Fruit fly (Drosophila melanogaster): ENCODE results near the gene CG43091.

The CG43091 gene

DNA sequence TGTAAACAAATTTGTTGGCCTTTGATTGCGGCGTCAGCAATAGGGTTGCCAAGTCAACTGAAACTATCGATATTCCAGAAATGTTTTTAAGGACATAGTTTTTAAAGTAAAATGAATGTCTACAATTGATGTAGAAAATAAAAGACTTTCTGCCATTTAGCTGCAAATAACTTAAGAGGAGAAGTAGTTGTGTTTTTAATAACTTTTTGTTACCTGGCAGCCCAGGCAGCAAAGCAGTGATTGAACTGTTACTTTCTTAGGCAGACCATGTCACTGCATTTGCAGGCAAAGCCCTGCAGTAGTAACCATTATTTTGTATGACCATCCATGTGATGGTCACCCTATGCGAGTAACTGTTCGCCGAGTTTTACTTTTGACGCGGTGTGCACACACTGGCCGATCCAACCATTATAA, 18.0 kb downstream of the CG43091 start, which contains the start of the genes rumi, CG7029 and Usp12-46 (continued):
- peak; percentile 73 for TF ChIP-seq CG15514 (GFP tag; optimal IDR thresholded peaks at IDR 0.05)
- TF ChIP-seq BEAF-32 (GFP tag; optimal IDR thresholded peaks at IDR 0.05): peak; percentile 87
- peak; percentile 57 for TF ChIP-seq sqz (GFP tag; optimal IDR thresholded peaks at IDR 0.05)
- no peak for TF ChIP-seq bigmax (GFP tag; optimal IDR thresholded peaks at IDR 0.05)
- TF ChIP-seq Hr78 (GFP tag; optimal IDR thresholded peaks at IDR 0.05): no peak
- TF ChIP-seq lov (optimal IDR thresholded peaks at IDR 0.05): no peak
- TF ChIP-seq lov (GFP tag; IDR thresholded peaks at IDR 0.05): peak; percentile 84; the same call in 2 of the 3 replicates
- peak; percentile 90 for TF ChIP-seq Camta (GFP tag; optimal IDR thresholded peaks at IDR 0.05)
- peak; percentile 88 for TF ChIP-seq Atf3 (GFP tag; optimal IDR thresholded peaks at IDR 0.05)
- peak; percentile 77 for TF ChIP-seq H15 (GFP tag; IDR thresholded peaks at IDR 0.05)
- TF ChIP-seq CG14710 (tag; optimal IDR thresholded peaks at IDR 0.05): peak; percentile 100
- TF ChIP-seq Side (GFP tag; optimal IDR thresholded peaks at IDR 0.05): peak; percentile 91
- TF ChIP-seq CG4360 (GFP tag; IDR thresholded peaks at IDR 0.05): peak; percentile 42; the same call in 1 of the 2 replicates
- peak; percentile 79 for TF ChIP-seq CG4820 (GFP tag; optimal IDR thresholded peaks at IDR 0.05)
- peak; percentile 90 for TF ChIP-seq CG13424 (tag; optimal IDR thresholded peaks at IDR 0.05)
- TF ChIP-seq CG11723 (GFP tag; optimal IDR thresholded peaks at IDR 0.05): peak; percentile 59
- TF ChIP-seq PHDP (tag; optimal IDR thresholded peaks at IDR 0.05): peak; percentile 85
- peak; percentile 73; the same call in 2 of the 3 replicates for TF ChIP-seq CG11695 (GFP tag; IDR thresholded peaks at IDR 0.05)
- TF ChIP-seq Hr3 (GFP tag; optimal IDR thresholded peaks at IDR 0.05): peak; percentile 88
- TF ChIP-seq Meics (GFP tag; optimal IDR thresholded peaks at IDR 0.05): peak; percentile 75
- TF ChIP-seq Deaf1 (tag; optimal IDR thresholded peaks at IDR 0.05): no peak
- TF ChIP-seq nmo (GFP tag; optimal IDR thresholded peaks at IDR 0.05): peak; percentile 93
- peak; percentile 75 for TF ChIP-seq ssp (GFP tag; IDR thresholded peaks at IDR 0.05)
- no peak for TF ChIP-seq tio (GFP tag; optimal IDR thresholded peaks at IDR 0.05)
- TF ChIP-seq nerfin-1 (tag; optimal IDR thresholded peaks at IDR 0.05): peak; percentile 78
- TF ChIP-seq CG7556 (GFP tag; optimal IDR thresholded peaks at IDR 0.05): peak; percentile 75
- peak; percentile 63 for TF ChIP-seq klu (GFP tag; IDR thresholded peaks at IDR 0.05)
- TF ChIP-seq Fer2 (tag; optimal IDR thresholded peaks at IDR 0.05): peak; percentile 66
- peak; percentile 44; the same call in 1 of the 2 replicates for TF ChIP-seq CG42726 (GFP tag; IDR thresholded peaks at IDR 0.05; ENCODE audit: partially characterized antibody)
- peak; percentile 61; the same call in 1 of the 2 replicates for TF ChIP-seq Poxn (GFP tag; IDR thresholded peaks at IDR 0.05)
- peak; percentile 46 for TF ChIP-seq MTF-1 (GFP tag; optimal IDR thresholded peaks at IDR 0.05; ENCODE audit: borderline replicate concordance)
- TF ChIP-seq bbx (GFP tag; IDR thresholded peaks at IDR 0.05; ENCODE audit: partially characterized antibody): peak; percentile 67
- peak; percentile 53; the same call in 1 of the 2 replicates for TF ChIP-seq CG11696 (GFP tag; IDR thresholded peaks at IDR 0.05)
- peak; percentile 90 for TF ChIP-seq chn (GFP tag; optimal IDR thresholded peaks at IDR 0.05)
- TF ChIP-seq Ets65A (GFP tag): peak; percentile 99
- peak; percentile 30 for TF ChIP-seq Ravus (GFP tag; IDR thresholded peaks at IDR 0.05)
- TF ChIP-seq vnd (GFP tag; IDR thresholded peaks at IDR 0.05; ENCODE audit: partially characterized antibody): peak; percentile 66; the same call in 2 of the 3 replicates
- TF ChIP-seq p53 (GFP tag; optimal IDR thresholded peaks at IDR 0.05): peak; percentile 86
- TF ChIP-seq GATAe (GFP tag; conservative IDR thresholded peaks at IDR 0.05): peak; percentile 28; the same call in 1 of the 2 replicates
- no peak for TF ChIP-seq Jarid2 (GFP tag; optimal IDR thresholded peaks at IDR 0.05)
- TF ChIP-seq CG7357 (GFP tag; IDR thresholded peaks at IDR 0.05): peak; percentile 60; the same call in 2 of the 3 replicates
- TF ChIP-seq CG4404 (GFP tag; IDR thresholded peaks at IDR 0.05): peak; percentile 72
- peak; percentile 76 for TF ChIP-seq CG17186 (GFP tag; optimal IDR thresholded peaks at IDR 0.05)
- peak; percentile 78 for TF ChIP-seq Blimp-1 (GFP tag; optimal IDR thresholded peaks at IDR 0.05)
- TF ChIP-seq CG7928 (GFP tag; optimal IDR thresholded peaks at IDR 0.05): peak; percentile 58
- TF ChIP-seq CG10959 (GFP tag; IDR thresholded peaks at IDR 0.05): peak; percentile 73
- peak; percentile 87 for TF ChIP-seq CG11504 (tag; optimal IDR thresholded peaks at IDR 0.05)
- no peak for TF ChIP-seq pita (GFP tag; optimal IDR thresholded peaks at IDR 0.05)
- TF ChIP-seq dysf (GFP tag; IDR thresholded peaks at IDR 0.05): peak; percentile 84
- peak; percentile 76 for TF ChIP-seq emc (GFP tag; optimal IDR thresholded peaks at IDR 0.05)

Measured in whole organism, embryonic.